Fruit fly (Drosophila melanogaster) Kc167 (cell line): ENCODE results near the gene Vml.

ENCODE experiments used
- Myc ChIP-seq: fragments of >200 bp; optimal IDR thresholded peaks from 2 replicates; lab custom pipeline; 2017; ENCODE audit warnings: missing external identifiers
- Sin3A ChIP-seq: fragments of >200 bp; optimal IDR thresholded peaks from 2 replicates; lab custom pipeline; 2018; ENCODE audit warnings: missing external identifiers
- h ChIP-seq: fragments of >200 bp; optimal IDR thresholded peaks from 3 replicates; lab custom pipeline; 2018; ENCODE audit warnings: missing external identifiers
- insv ChIP-seq: fragments of >200 bp; optimal IDR thresholded peaks from 3 replicates; lab custom pipeline; 2018; ENCODE audit warnings: missing external identifiers
- psq ChIP-seq: fragments of >200 bp; optimal IDR thresholded peaks from 2 replicates; lab custom pipeline; 2017; ENCODE audit warnings: missing external identifiers
- ttk ChIP-seq: sonication (Bioruptor generic); optimal IDR thresholded peaks from 2 replicates; lab custom pipeline; 2017; ENCODE audit warnings: missing external identifiers

Vml gene

dm6 chrX:2275249-2275872, at the start of gene Vml:
Gene Vml (plus strand): TSS chrX:2275822.
- TF ChIP-seq Myc (lab: Kevin White, UChicago) (no peak), psq (lab: Kevin White, UChicago) (no peak), ttk (no peak), Sin3A (lab: Kevin White, UChicago) (no peak)

dm6 chrX:2241842-2242241, 33.8 kb upstream of the Vml start, which contains the start of gene kz:
Gene kz (minus strand): TSS chrX:2242035.
- TF ChIP-seq insv (lab: Kevin White, UChicago) (no peak), h (no peak), Sin3A (lab: Kevin White, UChicago) (no peak), ttk (no peak), psq (lab: Kevin White, UChicago) (no peak), Myc (lab: Kevin White, UChicago) (no peak)

dm6 chrX:2242897-2243296, 32.7 kb upstream of the Vml start:
- no peak for TF ChIP-seq psq (lab: Kevin White, UChicago)
- TF ChIP-seq ttk: no peak
- TF ChIP-seq Myc (lab: Kevin White, UChicago): no peak
- no peak for TF ChIP-seq h
- TF ChIP-seq Sin3A (lab: Kevin White, UChicago): no peak
- TF ChIP-seq insv (lab: Kevin White, UChicago): no peak

dm6 chrX:2244753-2245152, 30.9 kb upstream of the Vml start:
- TF ChIP-seq insv (lab: Kevin White, UChicago): no peak
- no peak for TF ChIP-seq psq (lab: Kevin White, UChicago)
- TF ChIP-seq Sin3A (lab: Kevin White, UChicago): no peak
- no peak for TF ChIP-seq Myc (lab: Kevin White, UChicago)
- TF ChIP-seq ttk: no peak
- TF ChIP-seq h: no peak

dm6 chrX:2245931-2246330, 29.7 kb upstream of the Vml start, which contains the start of gene Or2a:
Gene Or2a (plus strand): TSS chrX:2246231.
- TF ChIP-seq insv (lab: Kevin White, UChicago) (no peak), psq (lab: Kevin White, UChicago) (no peak), h (no peak), ttk (no peak), Myc (lab: Kevin White, UChicago) (no peak), Sin3A (lab: Kevin White, UChicago) (no peak)

dm6 chrX:2249763-2250162, 25.9 kb upstream of the Vml start, which contains the start of gene crn:
Gene crn (minus strand): TSS chrX:2249983.
- TF ChIP-seq h (no peak), psq (lab: Kevin White, UChicago) (no peak), Sin3A (lab: Kevin White, UChicago) (no peak), Myc (lab: Kevin White, UChicago) (no peak), ttk (no peak), insv (lab: Kevin White, UChicago) (no peak)

- TF ChIP-seq insv (lab: Kevin White, UChicago) (no peak), Myc (lab: Kevin White, UChicago) (no peak), ttk (no peak), h (no peak), psq (lab: Kevin White, UChicago) (no peak), Sin3A (lab: Kevin White, UChicago) (no peak)
These were observed 23.9 kb upstream of the Vml start, which contains the start of gene CG3191 for dm6 chrX:2251688-2252087. Gene CG3191 (minus strand): TSS chrX:2251993.

dm6 chrX:2254020-2254626, 21.5 kb upstream of the Vml start, which contains the start of gene CG3091:
Gene CG3091 (minus strand): TSS chrX:2254197.
- TF ChIP-seq Myc (lab: Kevin White, UChicago) (no peak), psq (lab: Kevin White, UChicago) (no peak), h (no peak), ttk (no peak), insv (lab: Kevin White, UChicago) (no peak), Sin3A (lab: Kevin White, UChicago) (no peak)

dm6 chrX:2255035-2255434, 20.6 kb upstream of the Vml start:
- no peak for TF ChIP-seq Myc (lab: Kevin White, UChicago)
- no peak for TF ChIP-seq h
- TF ChIP-seq psq (lab: Kevin White, UChicago): no peak
- TF ChIP-seq Sin3A (lab: Kevin White, UChicago): no peak
- no peak for TF ChIP-seq insv (lab: Kevin White, UChicago)
- no peak for TF ChIP-seq ttk

- TF ChIP-seq ttk (no peak), h (no peak)
These were observed 16.9 kb upstream of the Vml start for dm6 chrX:2258602-2259233.

dm6 chrX:2259763-2260162, 15.9 kb upstream of the Vml start, which contains the start of gene CG3078:
Gene CG3078 (minus strand): TSS chrX:2259863.
- no peak for TF ChIP-seq h
- TF ChIP-seq Myc (lab: Kevin White, UChicago): no peak
- no peak for TF ChIP-seq insv (lab: Kevin White, UChicago)
- TF ChIP-seq Sin3A (lab: Kevin White, UChicago): no peak
- TF ChIP-seq psq (lab: Kevin White, UChicago): no peak
- TF ChIP-seq ttk: no peak

- TF ChIP-seq psq (lab: Kevin White, UChicago) (no peak), insv (lab: Kevin White, UChicago) (no peak), Sin3A (lab: Kevin White, UChicago) (no peak), h (no peak), ttk (no peak), Myc (lab: Kevin White, UChicago) (no peak)
These were observed 13.1 kb upstream of the Vml start, which contains the start of the genes temp and CG3071 for dm6 chrX:2262511-2262910. Gene temp (minus strand): TSS chrX:2262515. Gene CG3071 (plus strand): TSS chrX:2262837.
